Fruit fly (Drosophila melanogaster) whole organism: ENCODE data around the gene lark.

Experiments used
- CG8478 ChIP-seq: fragments of >200 bp; optimal IDR thresholded peaks from 2 replicates; lab custom pipeline; 2018; ENCODE audit warnings: inconsistent platforms
- pan ChIP-seq: fragments of >200 bp; optimal IDR thresholded peaks from 2 replicates; lab custom pipeline; 2017
- usp ChIP-seq: fragments of >200 bp; optimal IDR thresholded peaks from 2 replicates; lab custom pipeline; 2017; ENCODE audit warnings: missing biosample characterization, missing genetic modification characterization, mixed read lengths

DNA sequence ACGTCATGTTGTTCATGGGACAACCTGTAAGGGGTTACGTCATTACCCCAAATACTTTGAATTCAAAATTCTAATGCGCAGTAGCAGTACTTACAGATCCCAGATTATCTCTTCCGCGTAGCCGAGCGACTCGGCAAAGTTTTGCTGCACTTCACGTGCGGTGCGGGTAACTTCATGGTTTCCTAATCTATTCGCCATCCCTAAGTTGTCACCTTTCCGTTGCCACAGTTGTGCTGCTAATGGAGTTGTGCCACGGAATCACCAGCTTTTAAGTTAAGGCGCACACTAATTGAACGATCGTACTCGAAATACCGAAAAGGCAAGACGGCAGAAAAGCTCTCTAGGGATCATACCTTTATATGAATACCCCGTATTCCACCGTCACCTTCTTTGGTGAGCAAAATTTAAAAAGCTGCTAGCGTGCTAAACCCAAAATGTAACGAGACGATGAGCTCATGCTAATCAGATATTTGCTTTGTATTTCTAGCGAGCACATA lies 20.8 kb downstream of the lark start, which contains the start of gene pst:
- TF ChIP-seq pan: no peak
- TF ChIP-seq CG8478 (lab: Kevin White, UChicago): no peak
- TF ChIP-seq usp: no peak
